Fruit fly (Drosophila melanogaster): ENCODE results near the gene sima.

- TF ChIP-seq CG9139 (GFP tag; optimal IDR thresholded peaks at IDR 0.05) (no peak), CG8632 (GFP tag; optimal IDR thresholded peaks at IDR 0.05) (no peak), Blimp-1 (GFP tag; optimal IDR thresholded peaks at IDR 0.05) (no peak), CG1621 (tag; optimal IDR thresholded peaks at IDR 0.05) (no peak)
Measured at dm6 chr3R:30124635-30125034, 66.5 kb downstream of the sima start, which contains the start of gene CG45073.
